Worm (Caenorhabditis elegans): ENCODE measurements around the gene F54F7.3.

- TF ChIP-seq let-607 (tag; optimal IDR thresholded peaks at IDR 0.05) (no peak), aptf-2 (GFP tag; conservative IDR thresholded peaks at IDR 0.05) (no peak), ceh-58 (GFP tag; IDR thresholded peaks at IDR 0.05) (no peak), F57C9.4 (tag; optimal IDR thresholded peaks at IDR 0.05) (no peak), nhr-90 (tag; optimal IDR thresholded peaks at IDR 0.05) (no peak), madf-8 (GFP tag; conservative IDR thresholded peaks at IDR 0.05) (no peak), rcor-1 (GFP tag; IDR thresholded peaks at IDR 0.05) (no peak), ama-1 (optimal IDR thresholded peaks at IDR 0.05) (no peak), ama-1 (GFP tag; optimal IDR thresholded peaks at IDR 0.05) (no peak), madf-6 (GFP tag; IDR thresholded peaks at IDR 0.05) (no peak)
Observed at ce11 chrX:11848618-11849017, 1.4 kb downstream of the F54F7.3 start, which contains the start of gene F54F7.9.
